Worm (Caenorhabditis elegans): ENCODE measurements around the gene irld-56.

DNA sequence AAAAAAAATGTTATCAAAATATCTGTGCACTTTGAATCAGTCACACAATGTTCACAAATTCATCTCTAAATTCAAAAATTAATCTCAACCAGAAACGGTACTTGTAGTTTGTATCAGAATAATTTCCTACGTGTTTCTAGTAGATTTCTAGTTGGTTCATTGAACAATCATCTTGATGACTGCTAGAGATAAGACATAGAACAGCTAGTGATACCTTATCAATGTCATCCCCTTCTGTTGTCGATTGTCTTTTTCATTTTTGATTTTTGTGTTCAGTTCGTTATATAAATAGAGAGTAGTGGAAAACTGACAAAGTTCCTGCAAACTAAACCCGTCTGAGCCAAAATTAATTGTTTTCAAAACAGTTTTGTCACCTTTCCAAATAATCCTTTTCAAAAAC is 30.7 kb upstream of the irld-56 start:
- no peak for TF ChIP-seq egl-44 (GFP tag; IDR thresholded peaks at IDR 0.05)
- no peak for TF ChIP-seq bed-2 (GFP tag; IDR thresholded peaks at IDR 0.05)
- no peak for TF ChIP-seq F10E7.11 (tag; optimal IDR thresholded peaks at IDR 0.05)
- TF ChIP-seq ama-1 (optimal IDR thresholded peaks at IDR 0.05) = no peak
- TF ChIP-seq ama-1 (GFP tag; optimal IDR thresholded peaks at IDR 0.05) = no peak

All from whole organism, young adult.